Worm (Caenorhabditis elegans) whole organism, L2 larva: Measurements from ENCODE around the gene H41C03.3.
A peak's percentile ranks its signal among the peaks of the same experiment; 100 is the strongest.

Source experiments
- F13H6.1 ChIP-seq: sonication (generic microtip); optimal IDR thresholded peaks from 2 replicates; lab custom pipeline; 2016; ENCODE audit warnings: missing genetic modification characterization, missing compliant biosample characterization
- ceh-16 ChIP-seq: fragments of 150-350 bp; optimal IDR thresholded peaks from 2 replicates; lab custom pipeline; 2014; ENCODE audit warnings: missing biosample characterization, missing genetic modification characterization
- egl-27 ChIP-seq: sonication (generic microtip); optimal IDR thresholded peaks from 3 replicates; lab custom pipeline; 2017; ENCODE audit warnings: missing biosample characterization, missing genetic modification reagents, missing genetic modification characterization
- lin-11 ChIP-seq: fragments of 150-350 bp; sonication (generic microtip); optimal IDR thresholded peaks from 2 replicates; lab custom pipeline; 2014; ENCODE audit warnings: missing biosample characterization, missing genetic modification characterization, inconsistent platforms, mixed read lengths
- lin-13 ChIP-seq: fragments of 150-350 bp; optimal IDR thresholded peaks from 2 replicates; lab custom pipeline; 2014; ENCODE audit warnings: missing biosample characterization, missing genetic modification reagents, missing genetic modification characterization
- nhr-11 ChIP-seq: fragments of 150-350 bp; optimal IDR thresholded peaks from 2 replicates; lab custom pipeline; 2014; ENCODE audit warnings: missing biosample characterization, missing genetic modification characterization
- nhr-12 ChIP-seq: fragments of 150-350 bp; optimal IDR thresholded peaks from 2 replicates; lab custom pipeline; 2014; ENCODE audit warnings: missing biosample characterization, missing genetic modification characterization
- nhr-25 ChIP-seq: fragments of 150-350 bp; sonication (generic microtip); optimal IDR thresholded peaks from 3 replicates; lab custom pipeline; 2014; ENCODE audit warnings: missing biosample characterization, missing genetic modification characterization
- skn-1 ChIP-seq: sonication (generic microtip); optimal IDR thresholded peaks from 2 replicates; lab custom pipeline; 2017; ENCODE audit warnings: missing biosample characterization, missing genetic modification characterization
- ztf-11 ChIP-seq: sonication (generic microtip); optimal IDR thresholded peaks from 2 replicates; lab custom pipeline; 2017; ENCODE audit warnings: missing biosample characterization, missing genetic modification characterization

- no peak for TF ChIP-seq egl-27
- TF ChIP-seq nhr-11 (tag; lab: Kevin White, UChicago), result no peak
- no peak for TF ChIP-seq nhr-12 (tag; lab: Kevin White, UChicago)
- no peak for TF ChIP-seq skn-1 (tag; lab: Kevin White, UChicago)
- TF ChIP-seq F13H6.1 (tag; lab: Kevin White, UChicago), result no peak
- TF ChIP-seq nhr-25, result peak; percentile 15
- TF ChIP-seq lin-11 (tag; lab: Kevin White, UChicago), result no peak
- TF ChIP-seq lin-13, result no peak
- no peak for TF ChIP-seq ceh-16 (tag; lab: Kevin White, UChicago)
- TF ChIP-seq ztf-11 (tag; lab: Kevin White, UChicago), result no peak
Measured at ce11 chrII:5889417-5890139, 44.0 kb downstream of the H41C03.3 start.
